Worm (Caenorhabditis elegans): ENCODE measurements around the gene mom-1.

mom-1 gene

ce11 chrX:6292812-6293211, at the start of gene mom-1:
TSS of gene mom-1 (plus strand) at chrX:6293112.
- no peak for TF ChIP-seq elt-3 (tag; optimal IDR thresholded peaks at IDR 0.05)
- TF ChIP-seq jun-1 (tag; optimal IDR thresholded peaks at IDR 0.05) = no peak
- TF ChIP-seq ZK546.5 (tag; optimal IDR thresholded peaks at IDR 0.05) = no peak
- no peak for TF ChIP-seq unc-62 (GFP tag; optimal IDR thresholded peaks at IDR 0.05)
- no peak for TF ChIP-seq nfya-1 (tag; optimal IDR thresholded peaks at IDR 0.05; ENCODE audit: insufficient read depth)
- no peak for TF ChIP-seq zag-1 (tag; optimal IDR thresholded peaks at IDR 0.05)
- TF ChIP-seq nhr-12 (tag; optimal IDR thresholded peaks at IDR 0.05) = no peak
- no peak for TF ChIP-seq nhr-23 (tag; optimal IDR thresholded peaks at IDR 0.05)
- no peak for TF ChIP-seq sea-2 (GFP tag; optimal IDR thresholded peaks at IDR 0.05)
- TF ChIP-seq mml-1 (tag; optimal IDR thresholded peaks at IDR 0.05) = no peak
- no peak for TF ChIP-seq snpc-4 (tag; optimal IDR thresholded peaks at IDR 0.05)

- TF ChIP-seq pqm-1 (tag; optimal IDR thresholded peaks at IDR 0.05) (peak; percentile 13), pha-4 (tag; optimal IDR thresholded peaks at IDR 0.05) (peak; percentile 25), nhr-67 (tag; optimal IDR thresholded peaks at IDR 0.05) (no peak)
Measured at ce11 chrX:6245499-6245898, 47.4 kb upstream of the mom-1 start.

- TF ChIP-seq ceh-9 (tag; optimal IDR thresholded peaks at IDR 0.05) (no peak), nhr-76 (tag; optimal IDR thresholded peaks at IDR 0.05) (no peak), ztf-11 (tag; optimal IDR thresholded peaks at IDR 0.05) (no peak), nhr-11 (tag; optimal IDR thresholded peaks at IDR 0.05) (no peak), nhr-12 (tag; optimal IDR thresholded peaks at IDR 0.05) (no peak), eor-1 (tag; optimal IDR thresholded peaks at IDR 0.05) (no peak), ZK546.5 (tag; optimal IDR thresholded peaks at IDR 0.05) (no peak), ama-1 (optimal IDR thresholded peaks at IDR 0.05) (no peak), egl-27 (tag; optimal IDR thresholded peaks at IDR 0.05) (no peak), elt-3 (tag; optimal IDR thresholded peaks at IDR 0.05) (no peak), skn-1 (tag; optimal IDR thresholded peaks at IDR 0.05) (no peak), nhr-237 (tag; optimal IDR thresholded peaks at IDR 0.05) (no peak), fos-1 (tag; optimal IDR thresholded peaks at IDR 0.05) (no peak), elt-2 (tag; optimal IDR thresholded peaks at IDR 0.05) (no peak), hmg-11 (tag; optimal IDR thresholded peaks at IDR 0.05) (no peak)
Measured at ce11 chrX:6247013-6247412, 45.9 kb upstream of the mom-1 start.

DNA sequence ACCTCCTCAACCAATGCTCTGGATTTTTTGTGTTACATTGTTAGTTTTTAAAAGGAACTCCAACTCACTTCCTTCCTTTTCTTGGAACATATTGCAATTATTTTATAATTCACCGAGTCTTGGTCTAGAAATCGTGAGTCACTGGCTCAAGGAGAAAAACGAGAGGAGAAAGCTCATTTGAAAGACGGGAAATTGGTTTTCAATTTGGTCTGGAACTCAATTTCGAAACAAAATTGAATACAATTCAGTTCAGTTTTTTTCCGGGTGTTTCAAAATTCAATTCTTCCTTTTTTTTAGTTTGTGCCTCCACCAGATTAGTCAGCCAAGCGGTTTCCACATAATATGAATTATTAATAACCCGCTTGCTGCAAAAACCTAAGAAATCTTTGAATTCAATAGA, 45.0 kb upstream of the mom-1 start:
- TF ChIP-seq ZK546.5 (tag; optimal IDR thresholded peaks at IDR 0.05) (no peak), fkh-10 (GFP tag; optimal IDR thresholded peaks at IDR 0.05) (peak; percentile 40), daf-12 (tag; optimal IDR thresholded peaks at IDR 0.05) (no peak), lin-39 (tag; optimal IDR thresholded peaks at IDR 0.05) (no peak), nhr-23 (tag; optimal IDR thresholded peaks at IDR 0.05) (no peak)

DNA sequence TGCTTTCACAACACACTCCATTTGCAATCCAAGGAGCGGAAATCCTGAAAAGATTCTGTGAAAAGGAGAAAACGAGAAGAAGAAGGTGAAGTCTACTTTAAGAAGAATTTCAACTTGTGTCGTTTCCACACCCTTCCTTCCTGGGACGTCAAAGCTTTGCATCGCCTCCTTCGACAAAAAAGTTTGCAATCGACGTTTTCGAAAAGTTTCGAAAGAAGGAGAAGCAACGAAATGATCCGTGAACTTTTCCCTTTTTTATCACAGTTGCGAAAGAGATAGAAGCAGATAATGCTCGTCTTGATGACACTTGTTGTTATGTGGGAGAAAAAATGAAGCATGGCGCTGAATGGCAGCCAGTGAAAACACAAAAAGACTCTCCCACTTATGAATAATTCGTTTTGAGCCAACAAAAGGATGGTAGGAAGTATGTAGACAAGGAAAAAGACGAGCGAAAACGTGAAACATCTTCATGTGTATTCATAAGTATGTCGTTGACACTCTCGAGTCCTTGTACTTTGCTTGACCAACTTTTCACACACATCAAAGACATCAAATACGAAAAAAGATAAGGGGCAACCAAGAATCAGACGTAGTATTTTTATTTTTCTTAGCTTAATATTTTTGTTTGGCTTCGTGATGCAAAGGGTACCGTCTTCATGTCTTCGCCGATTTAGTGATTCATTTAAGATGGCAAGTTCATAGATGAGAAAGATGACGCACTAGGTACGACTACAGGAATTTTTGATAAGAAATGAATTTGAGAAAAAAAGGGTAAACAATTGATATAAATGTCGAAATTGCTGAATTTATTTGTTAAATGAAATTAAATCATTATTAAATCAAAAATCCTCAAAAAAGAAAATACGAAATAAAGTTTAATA, 43.9 kb upstream of the mom-1 start:
- TF ChIP-seq unc-39 (tag; optimal IDR thresholded peaks at IDR 0.05) (no peak), lin-15B (tag; optimal IDR thresholded peaks at IDR 0.05) (no peak), elt-2 (tag; optimal IDR thresholded peaks at IDR 0.05) (peak; percentile 53), pqm-1 (tag; optimal IDR thresholded peaks at IDR 0.05) (peak; percentile 32), fkh-10 (GFP tag; optimal IDR thresholded peaks at IDR 0.05) (peak; percentile 18), egl-5 (tag; optimal IDR thresholded peaks at IDR 0.05) (peak; percentile 11), nfya-1 (tag; optimal IDR thresholded peaks at IDR 0.05; ENCODE audit: insufficient read depth) (peak; percentile 14), mdl-1 (tag; optimal IDR thresholded peaks at IDR 0.05) (no peak)
